Fruit fly (Drosophila melanogaster) whole organism, prepupa: ENCODE results near the gene CG31139.

Experiments
- CG11902 ChIP-seq: fragments of 200-800 bp; sonication (Bioruptor generic); optimal IDR thresholded peaks from 3 replicates; lab custom pipeline; 2016; ENCODE audit warnings: missing biosample characterization, missing genetic modification characterization
- CG6854 ChIP-seq: fragments of 200-800 bp; sonication (Bioruptor generic); optimal IDR thresholded peaks from 2 replicates; lab custom pipeline; 2017; ENCODE audit warnings: missing biosample characterization, mild to moderate bottlenecking, missing genetic modification characterization
- Sox102F ChIP-seq: fragments of 200-800 bp; sonication (Bioruptor generic); optimal IDR thresholded peaks from 2 replicates; lab custom pipeline; 2016; ENCODE audit warnings: missing biosample characterization, mild to moderate bottlenecking, missing genetic modification characterization
- esn ChIP-seq: fragments of 200-800 bp; sonication (Bioruptor generic); optimal IDR thresholded peaks from 2 replicates; lab custom pipeline; 2016; ENCODE audit warnings: missing biosample characterization, mild to moderate bottlenecking, missing genetic modification characterization, moderate library complexity

DNA sequence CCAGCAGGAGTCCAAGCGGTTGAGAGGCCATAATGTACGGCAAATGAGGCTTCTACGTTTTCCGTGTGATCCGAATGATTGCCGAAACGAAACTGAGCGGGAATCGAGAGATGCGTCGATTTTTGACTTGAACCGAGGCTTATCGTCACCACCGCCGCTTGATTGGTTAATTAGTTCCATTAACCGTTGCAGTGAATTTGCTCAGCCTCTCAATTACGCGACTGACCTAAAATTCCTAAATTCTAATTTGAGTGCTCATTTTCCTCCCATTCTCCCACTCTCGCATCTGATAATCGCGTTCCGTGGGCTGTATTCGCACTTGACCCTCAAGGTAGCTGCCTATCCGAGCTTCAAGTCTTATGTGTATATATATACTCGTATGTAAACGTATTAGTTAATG, 17.2 kb upstream of the CG31139 start, which contains the start of gene Nepl15:
- TF ChIP-seq CG11902 (no peak), Sox102F (GFP tag; lab: Kevin White, UChicago) (no peak), esn (GFP tag; lab: Kevin White, UChicago) (no peak), CG6854 (GFP tag; lab: Kevin White, UChicago) (no peak)
